Fruit fly (Drosophila melanogaster): Measurements from ENCODE around the gene COX5A.

Gene COX5A

dm6 chr3R:11773325-11773998 is 45.7 kb upstream of the COX5A start (continued):
- TF ChIP-seq D (optimal IDR thresholded peaks at IDR 0.05) (peak; percentile 70), D (GFP tag; optimal IDR thresholded peaks at IDR 0.05) (no peak), CHES-1-like (GFP tag; optimal IDR thresholded peaks at IDR 0.05) (no peak), CG8478 (optimal IDR thresholded peaks at IDR 0.05) (peak; percentile 73), Xrp1 (GFP tag; IDR thresholded peaks at IDR 0.05) (0 out of 2 replicates have a peak, but pooled peaks have one; percentile 5), CG14710 (tag; optimal IDR thresholded peaks at IDR 0.05) (peak; percentile 1), CG2875 (GFP tag; optimal IDR thresholded peaks at IDR 0.05) (no peak), CG2202 (tag; optimal IDR thresholded peaks at IDR 0.05) (no peak), YL-1 (GFP tag; optimal IDR thresholded peaks at IDR 0.05) (no peak), lmd (GFP tag; IDR thresholded peaks at IDR 0.05) (no peak), Gsc (GFP tag; IDR thresholded peaks at IDR 0.05) (no peak), CG33557 (GFP tag; optimal IDR thresholded peaks at IDR 0.05) (peak; percentile 80), CG11696 (GFP tag; IDR thresholded peaks at IDR 0.05) (peak; percentile 41; the same call in 1 of the 2 replicates), CG2199 (GFP tag; IDR thresholded peaks at IDR 0.05) (peak; percentile 94), HLHmδ (GFP tag; optimal IDR thresholded peaks at IDR 0.05) (peak; percentile 34), CG34224 (GFP tag; IDR thresholded peaks at IDR 0.05; ENCODE audit: partially characterized antibody) (peak; percentile 51; the same call in 1 of the 3 replicates), Blimp-1 (GFP tag; optimal IDR thresholded peaks at IDR 0.05) (peak; percentile 96), insv (GFP tag; optimal IDR thresholded peaks at IDR 0.05) (peak in 1 of 2 experiments; percentile 34), CG12104 (GFP tag; optimal IDR thresholded peaks at IDR 0.05) (no peak), CG32532 (GFP tag; IDR thresholded peaks at IDR 0.05) (0 out of 2 replicates have a peak, but pooled peaks have one; percentile 28), CG1603 (tag; optimal IDR thresholded peaks at IDR 0.05) (peak; percentile 9), tll (GFP tag; optimal IDR thresholded peaks at IDR 0.05) (peak in 1 of 2 experiments; percentile 74), Opbp (GFP tag; IDR thresholded peaks at IDR 0.05; ENCODE audit: partially characterized antibody) (peak; percentile 46; the same call in 1 of the 3 replicates), Aef1 (GFP tag; IDR thresholded peaks at IDR 0.05) (no peak), Dp (GFP tag; optimal IDR thresholded peaks at IDR 0.05) (no peak), otp (GFP tag; IDR thresholded peaks at IDR 0.05) (no peak), crol (GFP tag; IDR thresholded peaks at IDR 0.05) (peak; percentile 70), ewg (GFP tag; optimal IDR thresholded peaks at IDR 0.05) (peak; percentile 79), Doc3 (GFP tag; IDR thresholded peaks at IDR 0.05; ENCODE audit: partially characterized antibody) (0 out of 3 replicates have a peak, but pooled peaks have one; percentile 43), kni (GFP tag; optimal IDR thresholded peaks at IDR 0.05) (peak; percentile 95), rib (GFP tag; IDR thresholded peaks at IDR 0.05) (0 out of 2 replicates have a peak, but pooled peaks have one; percentile 12), CG12155 (GFP tag; optimal IDR thresholded peaks at IDR 0.05) (peak; percentile 64), seq (GFP tag; IDR thresholded peaks at IDR 0.05) (peak; percentile 47; the same call in 1 of the 2 replicates), Kr (GFP tag; optimal IDR thresholded peaks at IDR 0.05) (peak; percentile 45), NK7.1 (GFP tag; optimal IDR thresholded peaks at IDR 0.05) (no peak), CG5953 (GFP tag; IDR thresholded peaks at IDR 0.05) (no peak), lola (GFP tag; optimal IDR thresholded peaks at IDR 0.05) (no peak), NfI (GFP tag; optimal IDR thresholded peaks at IDR 0.05) (no peak), cad (GFP tag; optimal IDR thresholded peaks at IDR 0.05) (peak; percentile 31), CG15011 (GFP tag; optimal IDR thresholded peaks at IDR 0.05) (no peak), CG31365 (tag; optimal IDR thresholded peaks at IDR 0.05) (no peak), pros (GFP tag; optimal IDR thresholded peaks at IDR 0.05) (peak; percentile 89), Dll (GFP tag; IDR thresholded peaks at IDR 0.05; ENCODE audit: partially characterized antibody) (peak; percentile 51; the same call in 2 of the 4 replicates), nerfin-1 (tag; optimal IDR thresholded peaks at IDR 0.05) (peak; percentile 63), trem (tag; optimal IDR thresholded peaks at IDR 0.05) (peak; percentile 11), dmrt11E (tag; optimal IDR thresholded peaks at IDR 0.05) (peak; percentile 8), Trl (optimal IDR thresholded peaks at IDR 0.05) (peak; percentile 90 to 99), Trl (GFP tag; optimal IDR thresholded peaks at IDR 0.05) (peak; percentile 31)

Data from whole organism, embryonic.